Worm (Caenorhabditis elegans) whole organism, L4 larva: ENCODE results near the gene uncp-18.

Source experiments
- F26F4.8 ChIP-seq: fragments of 200-800 bp; sonication (Bioruptor generic); conservative IDR thresholded peaks from 2 replicates; pipeline ENCODE4 v1.3.6; 2022; ENCODE audit warnings: missing genetic modification characterization, missing compliant biosample characterization
- dmd-6 ChIP-seq: fragments of 200-800 bp; sonication (Bioruptor generic); IDR thresholded peaks from 2 replicates; pipeline ENCODE4 v1.3.6; 2022; ENCODE audit warnings: missing genetic modification reagents, missing genetic modification characterization, missing compliant biosample characterization
- lin-13 ChIP-seq: fragments of 150-350 bp; optimal IDR thresholded peaks from 2 replicates; lab custom pipeline; 2014; ENCODE audit warnings: missing biosample characterization, missing genetic modification reagents, missing genetic modification characterization
- nhr-6 ChIP-seq: fragments of 150-350 bp; optimal IDR thresholded peaks from 2 replicates; lab custom pipeline; 2014; ENCODE audit warnings: missing biosample characterization, missing genetic modification characterization

DNA sequence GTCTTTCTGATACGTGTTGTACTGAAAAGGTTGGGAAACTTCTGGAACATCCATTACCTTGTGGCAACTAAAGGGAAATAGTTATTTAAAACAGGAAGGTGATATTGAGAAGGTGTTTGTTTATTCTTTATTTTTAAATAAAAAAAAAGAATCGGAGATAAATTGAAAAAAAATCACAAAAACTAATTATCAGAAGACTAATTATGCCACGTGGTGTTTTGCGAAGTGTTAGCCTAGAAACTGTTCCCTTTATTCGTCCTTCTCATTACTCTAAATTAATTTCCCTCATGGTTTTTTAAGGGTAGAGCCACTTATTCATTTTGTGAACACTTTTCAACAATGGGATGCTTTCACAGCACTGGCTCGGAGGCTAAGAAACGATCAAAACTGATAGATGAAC lies 11.0 kb downstream of the uncp-18 start, which contains the start of gene gpa-4:
- no peak for TF ChIP-seq dmd-6 (GFP tag; lab: Robert Waterston, UW)
- TF ChIP-seq lin-13 (GFP tag; lab: Kevin White, UChicago) = no peak
- no peak for TF ChIP-seq F26F4.8 (GFP tag; lab: Robert Waterston, UW)
- no peak for TF ChIP-seq nhr-6
